Fruit fly (Drosophila melanogaster): ENCODE data around the gene SLIRP2.

SLIRP2 gene

DNA sequence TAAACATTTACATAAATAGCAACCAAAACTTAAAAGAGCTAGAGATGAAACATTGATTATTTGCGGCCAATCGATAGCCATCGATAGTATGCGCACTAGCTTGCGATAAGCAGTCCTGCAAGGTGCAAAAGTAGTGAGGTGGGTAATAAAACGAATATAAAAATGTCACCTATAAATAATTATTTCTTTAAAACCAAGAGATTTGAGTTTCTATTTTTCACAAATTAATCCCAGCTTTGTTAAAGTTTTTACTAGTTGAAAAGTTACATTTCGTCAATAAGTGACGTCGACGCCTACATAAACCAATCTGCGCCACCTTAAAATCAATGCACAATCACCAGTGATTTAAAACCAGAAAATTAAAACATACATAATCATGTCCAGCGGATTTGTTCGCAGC, at the start of gene SLIRP2, which contains the start of gene Mkk4 (continued):
- peak; percentile 97 for TF ChIP-seq ham (GFP tag; IDR thresholded peaks at IDR 0.05)
- TF ChIP-seq CG4328 (GFP tag; optimal IDR thresholded peaks at IDR 0.05) = peak; percentile 97
- TF ChIP-seq vnd (GFP tag; IDR thresholded peaks at IDR 0.05; ENCODE audit: partially characterized antibody) = peak; percentile 85
- TF ChIP-seq Nf-YC (tag; optimal IDR thresholded peaks at IDR 0.05) = peak; percentile 91
- peak; percentile 98 for TF ChIP-seq CG11723 (GFP tag; optimal IDR thresholded peaks at IDR 0.05)
- TF ChIP-seq CG14965 (GFP tag; optimal IDR thresholded peaks at IDR 0.05; ENCODE audit: borderline replicate concordance) = peak; percentile 89
- peak; percentile 99 for TF ChIP-seq Aef1 (GFP tag; IDR thresholded peaks at IDR 0.05)
- peak; percentile 99 for TF ChIP-seq zen (tag; optimal IDR thresholded peaks at IDR 0.05)
- peak; percentile 99 for TF ChIP-seq HLH54F (GFP tag; optimal IDR thresholded peaks at IDR 0.05)
- peak; percentile 81 for TF ChIP-seq CG14860 (GFP tag; IDR thresholded peaks at IDR 0.05; ENCODE audit: partially characterized antibody)
- peak; percentile 96 for TF ChIP-seq toy (GFP tag; IDR thresholded peaks at IDR 0.05)
- peak; percentile 98 for TF ChIP-seq CG11093 (GFP tag; IDR thresholded peaks at IDR 0.05)
- TF ChIP-seq B-H2 (GFP tag; optimal IDR thresholded peaks at IDR 0.05) = peak; percentile 98
- peak; percentile 98 for TF ChIP-seq Mes4 (GFP tag; optimal IDR thresholded peaks at IDR 0.05)
- peak; percentile 92 for TF ChIP-seq fd64A (GFP tag; optimal IDR thresholded peaks at IDR 0.05)
- TF ChIP-seq Pdp1 (GFP tag; optimal IDR thresholded peaks at IDR 0.05) = peak; percentile 99
- peak; percentile 99 for TF ChIP-seq CG12744 (GFP tag; optimal IDR thresholded peaks at IDR 0.05)
- peak; percentile 99 for TF ChIP-seq CG3281 (GFP tag; optimal IDR thresholded peaks at IDR 0.05)
- TF ChIP-seq Side (GFP tag; optimal IDR thresholded peaks at IDR 0.05) = peak; percentile 99
- peak; percentile 98 for TF ChIP-seq CG8765 (GFP tag; IDR thresholded peaks at IDR 0.05)
- peak; percentile 99 for TF ChIP-seq HmgZ (tag; optimal IDR thresholded peaks at IDR 0.05)
- TF ChIP-seq CG6813 (GFP tag; optimal IDR thresholded peaks at IDR 0.05) = peak; percentile 98
- TF ChIP-seq Dref (GFP tag; IDR thresholded peaks at IDR 0.05) = peak; percentile 87
- peak; percentile 94 for TF ChIP-seq ssp (GFP tag; IDR thresholded peaks at IDR 0.05)
- TF ChIP-seq lov (optimal IDR thresholded peaks at IDR 0.05) = no peak
- TF ChIP-seq lov (GFP tag; IDR thresholded peaks at IDR 0.05) = peak; percentile 99
- TF ChIP-seq Meics (GFP tag; optimal IDR thresholded peaks at IDR 0.05) = peak; percentile 98
- peak; percentile 87 for TF ChIP-seq CG16813 (GFP tag; IDR thresholded peaks at IDR 0.05; ENCODE audit: partially characterized antibody)
- TF ChIP-seq slbo (GFP tag; IDR thresholded peaks at IDR 0.05) = peak; percentile 99
- peak; percentile 99 for TF ChIP-seq CG9817 (tag; optimal IDR thresholded peaks at IDR 0.05)
- peak; percentile 74 for TF ChIP-seq CG15479 (GFP tag; optimal IDR thresholded peaks at IDR 0.05)
- peak; percentile 98 for TF ChIP-seq dm (GFP tag; optimal IDR thresholded peaks at IDR 0.05)
- TF ChIP-seq schlank (tag; optimal IDR thresholded peaks at IDR 0.05) = peak; percentile 95
- peak; percentile 98 for TF ChIP-seq CG3407 (GFP tag; optimal IDR thresholded peaks at IDR 0.05)
- TF ChIP-seq Nf-YB (GFP tag; optimal IDR thresholded peaks at IDR 0.05) = peak; percentile 88
- TF ChIP-seq sd (tag; optimal IDR thresholded peaks at IDR 0.05) = peak; percentile 95
- peak; percentile 99 for TF ChIP-seq CG11247 (GFP tag; IDR thresholded peaks at IDR 0.05)
- peak; percentile 98 for TF ChIP-seq CG10462 (GFP tag; optimal IDR thresholded peaks at IDR 0.05)
- TF ChIP-seq CHES-1-like (GFP tag; optimal IDR thresholded peaks at IDR 0.05) = peak; percentile 99
- TF ChIP-seq CG8281 (tag; optimal IDR thresholded peaks at IDR 0.05) = peak; percentile 93
- TF ChIP-seq CG10209 (GFP tag; optimal IDR thresholded peaks at IDR 0.05) = peak; percentile 99
- peak; percentile 95 for TF ChIP-seq Bdp1 (GFP tag; optimal IDR thresholded peaks at IDR 0.05)
- peak; percentile 70 for TF ChIP-seq hbn (GFP tag; IDR thresholded peaks at IDR 0.05; ENCODE audit: partially characterized antibody)
- no peak for TF ChIP-seq Hr39 (optimal IDR thresholded peaks at IDR 0.05)
- peak; percentile 99 for TF ChIP-seq Antp (GFP tag; optimal IDR thresholded peaks at IDR 0.05)
- TF ChIP-seq CG10147 (GFP tag; optimal IDR thresholded peaks at IDR 0.05) = peak; percentile 99
- peak; percentile 71 to 88 for TF ChIP-seq tll (GFP tag; optimal IDR thresholded peaks at IDR 0.05)
- TF ChIP-seq PHDP (tag; optimal IDR thresholded peaks at IDR 0.05) = peak; percentile 99
- TF ChIP-seq ato (GFP tag; IDR thresholded peaks at IDR 0.05; ENCODE audit: partially characterized antibody) = peak; percentile 70
- TF ChIP-seq CTCF (GFP tag; optimal IDR thresholded peaks at IDR 0.05) = peak; percentile 75
- TF ChIP-seq D19B (GFP tag; optimal IDR thresholded peaks at IDR 0.05) = peak; percentile 95

Measured in whole organism, embryonic.